Worm (Caenorhabditis elegans): ENCODE results near the gene abts-4.

The abts-4 gene

ce11 chrX:6739034-6740008 is 22.2 kb downstream of the abts-4 start:
- TF ChIP-seq ceh-45 (GFP tag; IDR thresholded peaks at IDR 0.05) (no peak), hlh-30 (tag; optimal IDR thresholded peaks at IDR 0.05; ENCODE audit: insufficient read depth) (peak; percentile 6), unc-42 (tag; optimal IDR thresholded peaks at IDR 0.05) (peak; percentile 74), pat-9 (tag; optimal IDR thresholded peaks at IDR 0.05) (no peak)

- no peak for TF ChIP-seq pag-3 (tag; optimal IDR thresholded peaks at IDR 0.05; ENCODE audit: borderline replicate concordance)
- TF ChIP-seq eyg-1 (tag; optimal IDR thresholded peaks at IDR 0.05): no peak
- no peak for TF ChIP-seq fkh-10 (GFP tag; optimal IDR thresholded peaks at IDR 0.05)
- TF ChIP-seq syd-9 (tag; optimal IDR thresholded peaks at IDR 0.05): no peak
These were observed 23.0 kb downstream of the abts-4 start for ce11 chrX:6738535-6738934.

ce11 chrX:6737329-6738008 is 24.1 kb downstream of the abts-4 start:
- TF ChIP-seq odd-2 (tag; optimal IDR thresholded peaks at IDR 0.05): no peak
- TF ChIP-seq K09A11.1 (tag; optimal IDR thresholded peaks at IDR 0.05; ENCODE audit: insufficient read depth): peak; percentile 38
- no peak for TF ChIP-seq nhr-11 (tag; optimal IDR thresholded peaks at IDR 0.05)
- TF ChIP-seq dve-1 (tag; optimal IDR thresholded peaks at IDR 0.05): peak; percentile 41
- no peak for TF ChIP-seq fax-1 (tag; optimal IDR thresholded peaks at IDR 0.05)
- TF ChIP-seq C08G9.2 (tag; optimal IDR thresholded peaks at IDR 0.05): no peak
- TF ChIP-seq nfya-1 (tag; optimal IDR thresholded peaks at IDR 0.05): peak; percentile 55
- peak; percentile 94 for TF ChIP-seq ceh-18 (tag; optimal IDR thresholded peaks at IDR 0.05)
- TF ChIP-seq sox-4 (tag; optimal IDR thresholded peaks at IDR 0.05): peak; percentile 1
- TF ChIP-seq lin-11 (tag; optimal IDR thresholded peaks at IDR 0.05): no peak
- peak; percentile 69 for TF ChIP-seq unc-42 (tag; optimal IDR thresholded peaks at IDR 0.05)
- no peak for TF ChIP-seq fkh-10 (GFP tag; optimal IDR thresholded peaks at IDR 0.05)
- TF ChIP-seq F13H6.1 (tag; optimal IDR thresholded peaks at IDR 0.05): peak; percentile 60
- no peak for TF ChIP-seq pha-2 (tag; optimal IDR thresholded peaks at IDR 0.05)
- TF ChIP-seq ceh-34 (tag; optimal IDR thresholded peaks at IDR 0.05): peak; percentile 65
- no peak for TF ChIP-seq lim-6 (tag; optimal IDR thresholded peaks at IDR 0.05)
- peak; percentile 50 for TF ChIP-seq pqm-1 (tag; optimal IDR thresholded peaks at IDR 0.05)
- TF ChIP-seq pros-1 (tag; optimal IDR thresholded peaks at IDR 0.05): peak; percentile 62
- TF ChIP-seq sox-2 (GFP tag; IDR thresholded peaks at IDR 0.05): no peak
- peak; percentile 70 for TF ChIP-seq ceh-31 (tag; optimal IDR thresholded peaks at IDR 0.05)
- peak; percentile 85 for TF ChIP-seq ref-2 (tag; optimal IDR thresholded peaks at IDR 0.05)
- TF ChIP-seq hlh-8 (tag; optimal IDR thresholded peaks at IDR 0.05): peak; percentile 57
- peak; percentile 3 for TF ChIP-seq sdc-2 (tag; optimal IDR thresholded peaks at IDR 0.05)
- peak; percentile 4 for TF ChIP-seq ceh-19 (GFP tag; optimal IDR thresholded peaks at IDR 0.05)
- TF ChIP-seq unc-55 (GFP tag; optimal IDR thresholded peaks at IDR 0.05): peak; percentile 90
- peak; percentile 74 for TF ChIP-seq hlh-30 (tag; optimal IDR thresholded peaks at IDR 0.05; ENCODE audit: insufficient read depth)
- peak; percentile 73 for TF ChIP-seq tbx-2 (tag; optimal IDR thresholded peaks at IDR 0.05)
- peak; percentile 41 for TF ChIP-seq T23F11.4 (GFP tag; optimal IDR thresholded peaks at IDR 0.05)
- peak; percentile 2 for TF ChIP-seq ceh-30 (tag; optimal IDR thresholded peaks at IDR 0.05)
- TF ChIP-seq elt-2 (tag; optimal IDR thresholded peaks at IDR 0.05): peak; percentile 80
- TF ChIP-seq rnt-1 (tag; optimal IDR thresholded peaks at IDR 0.05): peak; percentile 92

All from whole organism, late embryonic.